Worm (Caenorhabditis elegans) whole organism, L1 larva: Measurements from ENCODE around the gene K01D12.7.

ENCODE experiments used
- blmp-1 ChIP-seq: fragments of 150-350 bp; optimal IDR thresholded peaks from 2 replicates; lab custom pipeline; 2014; ENCODE audit warnings: missing biosample characterization, missing genetic modification characterization
- fkh-10 ChIP-seq: sonication (generic microtip); optimal IDR thresholded peaks from 2 replicates; lab custom pipeline; 2017; ENCODE audit warnings: missing biosample characterization, missing genetic modification reagents, missing genetic modification characterization
- hpl-2 ChIP-seq: fragments of 150-350 bp; optimal IDR thresholded peaks from 2 replicates; lab custom pipeline; 2014; ENCODE audit warnings: missing biosample characterization, missing genetic modification reagents, missing genetic modification characterization
- nhr-237 ChIP-seq: fragments of 150-350 bp; optimal IDR thresholded peaks from 2 replicates; lab custom pipeline; 2014; ENCODE audit warnings: missing biosample characterization, missing genetic modification characterization
- pag-3 ChIP-seq: sonication (generic microtip); optimal IDR thresholded peaks from 2 replicates; lab custom pipeline; 2017; ENCODE audit warnings: missing genetic modification characterization, mild to moderate bottlenecking, missing compliant biosample characterization, antibody characterized with exemption, borderline replicate concordance; ENCODE audit not compliant: insufficient read depth
- snpc-4 ChIP-seq: fragments of 150-350 bp; optimal IDR thresholded peaks from 2 replicates; lab custom pipeline; 2014; ENCODE audit warnings: missing biosample characterization, missing genetic modification characterization
- unc-30 ChIP-seq: sonication (generic microtip); optimal IDR thresholded peaks from 2 replicates; lab custom pipeline; 2017; ENCODE audit warnings: missing biosample characterization, missing genetic modification characterization
- zag-1 ChIP-seq: fragments of 150-350 bp; optimal IDR thresholded peaks from 2 replicates; lab custom pipeline; 2014; ENCODE audit warnings: missing biosample characterization, missing genetic modification characterization

DNA sequence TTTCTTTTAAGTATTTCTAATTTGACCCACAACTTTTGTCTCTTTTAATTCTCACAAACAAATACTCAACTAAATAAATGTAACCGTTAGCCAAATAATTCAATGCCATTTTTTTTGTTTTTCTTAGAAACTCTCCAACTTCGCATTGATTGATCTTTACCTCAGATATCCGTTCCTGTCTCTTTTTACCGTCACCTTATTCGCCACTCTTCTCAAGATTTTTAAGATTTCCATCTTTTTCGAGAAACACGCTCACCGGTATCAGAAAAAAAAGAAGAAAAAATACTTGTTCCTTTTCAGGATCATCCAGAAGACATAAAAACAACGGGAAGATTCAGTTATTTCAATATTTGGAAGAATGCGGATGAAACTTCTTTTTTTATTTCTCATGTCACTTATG lies 42.9 kb downstream of the K01D12.7 start, which contains the start of gene F23H12.5:
- TF ChIP-seq pag-3 (tag; lab: Kevin White, UChicago) (no peak), unc-30 (tag; lab: Kevin White, UChicago) (no peak), fkh-10 (GFP tag; lab: Kevin White, UChicago) (no peak), zag-1 (tag; lab: Kevin White, UChicago) (no peak), nhr-237 (tag; lab: Kevin White, UChicago) (no peak), snpc-4 (tag; lab: Kevin White, UChicago) (no peak), hpl-2 (no peak), blmp-1 (no peak)
